Worm (Caenorhabditis elegans) whole organism, L4/young adult: ENCODE results near the gene F10C1.9.
A peak's percentile ranks its signal among the peaks of the same experiment; 100 is the strongest.

Experiments used
- W03F9.2 ChIP-seq: fragments of 150-350 bp; optimal IDR thresholded peaks from 2 replicates; lab custom pipeline; 2014; ENCODE audit warnings: missing biosample characterization, missing genetic modification characterization
- dao-5 ChIP-seq: sonication (generic microtip); optimal IDR thresholded peaks from 2 replicates; lab custom pipeline; 2016; ENCODE audit warnings: missing genotype, missing genetic modification characterization, moderate library complexity, missing compliant biosample characterization
- him-1 ChIP-seq: sonication (generic microtip); optimal IDR thresholded peaks from 2 replicates; lab custom pipeline; 2016; ENCODE audit warnings: missing genotype, missing genetic modification reagents, missing genetic modification characterization, missing compliant biosample characterization

F10C1.9 gene

ce11 chrII:5730343-5731083, 14.6 kb downstream of the F10C1.9 start, which contains the start of the genes C18A3.7 and C18A3.11:
C18A3.7 (minus strand) TSS chrII:5730443.
C18A3.11 (plus strand) TSS chrII:5731033.
- TF ChIP-seq W03F9.2 = no peak
- no peak for TF ChIP-seq dao-5 (tag; lab: Kevin White, UChicago)
- TF ChIP-seq him-1 = no peak

DNA sequence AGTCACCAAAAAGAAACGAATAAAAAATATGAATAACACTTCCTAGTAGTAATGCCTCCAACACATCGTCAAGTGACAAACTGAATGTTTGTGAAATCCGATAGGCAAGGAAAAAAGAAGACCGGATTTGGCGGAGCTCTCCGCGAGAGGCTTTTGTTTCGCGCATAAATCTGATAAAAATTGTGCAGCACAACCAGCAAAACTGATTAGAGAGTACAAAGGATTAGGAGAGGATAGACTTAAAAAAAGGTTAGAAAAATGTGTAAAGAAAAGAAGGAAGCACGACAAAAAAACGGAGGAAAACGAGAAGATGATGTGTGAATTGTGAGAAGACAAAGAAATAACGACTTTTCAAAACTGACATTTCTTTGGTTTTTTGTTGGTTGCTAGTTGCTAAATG, 17.4 kb downstream of the F10C1.9 start, which contains the start of gene rab-3:
Gene rab-3 (minus strand): TSS at position 147 of the 400 bp plus-strand sequence.
- TF ChIP-seq W03F9.2 (no peak), him-1 (peak; percentile 1)

ce11 chrII:5725094-5725493, 20.0 kb downstream of the F10C1.9 start:
- TF ChIP-seq him-1 = peak; percentile 83
- TF ChIP-seq dao-5 (tag; lab: Kevin White, UChicago) = no peak
- TF ChIP-seq W03F9.2 = no peak

- no peak for TF ChIP-seq W03F9.2
These were observed 25.2 kb downstream of the F10C1.9 start, which contains the start of gene damt-1 for ce11 chrII:5719848-5720247. damt-1 (plus strand) TSS chrII:5720148.

DNA sequence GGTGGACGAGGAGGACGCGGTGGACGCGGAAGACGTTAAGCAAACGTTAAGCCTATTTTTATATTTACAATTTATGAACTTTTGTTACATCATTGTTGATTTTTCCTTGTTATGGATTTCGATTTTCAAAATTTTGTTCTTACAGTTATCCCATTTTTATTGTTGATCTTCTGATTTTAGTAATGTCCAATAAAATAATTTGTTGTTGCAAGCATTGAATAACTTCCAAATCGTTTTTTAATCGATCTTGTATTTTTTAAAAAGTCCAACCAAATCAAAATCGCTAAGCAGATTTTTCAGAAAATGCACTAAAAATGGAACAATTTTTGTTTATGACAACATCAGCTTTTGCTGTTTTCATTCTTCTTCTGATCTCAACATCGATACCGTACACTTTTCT, 27.3 kb downstream of the F10C1.9 start, which contains the start of gene zipt-3:
Gene zipt-3 (plus strand): TSS at position 301 of the 400 bp plus-strand sequence.
- TF ChIP-seq dao-5 (tag; lab: Kevin White, UChicago) (no peak), him-1 (no peak), W03F9.2 (no peak)

DNA sequence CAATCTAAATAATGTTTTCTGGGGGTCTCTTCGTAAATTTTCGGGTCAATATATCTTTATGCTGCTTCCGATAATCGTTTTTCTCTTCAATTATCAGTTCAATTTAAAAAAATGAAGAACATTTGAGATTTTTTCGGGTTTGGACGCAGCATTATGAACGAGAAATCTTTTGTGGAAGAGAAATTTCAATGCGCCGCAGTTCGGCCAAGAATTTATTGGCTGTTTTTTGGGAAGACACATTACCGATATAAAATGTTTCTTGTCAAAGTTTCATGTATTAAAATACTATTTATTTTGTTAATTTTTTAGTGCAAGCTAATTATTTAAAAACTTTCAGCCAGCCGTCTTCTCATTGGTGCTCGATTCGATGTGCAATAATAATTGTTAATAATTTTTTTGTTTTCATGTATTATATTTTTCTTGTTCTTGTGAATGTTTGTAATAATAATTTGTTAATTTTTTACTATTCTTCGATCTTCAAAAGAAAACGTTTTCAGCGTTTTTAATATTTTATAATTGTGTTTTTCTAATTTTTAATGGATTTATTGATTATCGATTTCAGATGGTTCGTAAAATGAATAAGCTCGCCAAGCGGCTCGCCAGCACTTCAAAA, 29.2 kb downstream of the F10C1.9 start, which contains the start of the genes C18A3.10 and C18A3.3:
Gene C18A3.10 (minus strand): TSS at position 101 of the 613 bp plus-strand sequence.
Gene C18A3.3 (plus strand): TSS at position 563 of the 613 bp plus-strand sequence.
- TF ChIP-seq W03F9.2 (no peak), dao-5 (tag; lab: Kevin White, UChicago) (no peak), him-1 (no peak)

DNA sequence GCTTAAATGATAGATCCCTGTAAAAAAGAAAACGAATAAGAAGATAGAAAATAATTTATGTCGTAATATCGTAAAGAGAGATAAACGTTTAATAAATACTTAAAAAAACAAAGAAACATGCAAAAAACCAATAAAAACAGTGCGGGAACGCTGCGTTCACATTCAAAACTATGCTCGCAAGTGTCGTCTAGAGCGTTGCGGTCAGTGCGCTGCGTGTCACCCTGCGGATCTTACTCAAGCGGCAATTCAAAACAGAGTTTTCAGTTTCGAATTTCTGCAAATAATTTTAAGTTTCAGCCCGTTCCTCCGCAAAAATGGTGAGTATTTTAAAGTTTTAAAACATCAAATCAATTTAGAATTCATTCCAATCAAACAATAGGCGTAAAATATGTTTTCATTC, 30.3 kb downstream of the F10C1.9 start, which contains the start of the genes tiar-1 and lelo-4:
Gene tiar-1 (minus strand): TSS at position 17 of the 400 bp plus-strand sequence.
Gene lelo-4 (plus strand): TSS at position 118 of the 400 bp plus-strand sequence.
- TF ChIP-seq W03F9.2 = peak; percentile 74
- peak; percentile 35 for TF ChIP-seq him-1
- no peak for TF ChIP-seq dao-5 (tag; lab: Kevin White, UChicago)

DNA sequence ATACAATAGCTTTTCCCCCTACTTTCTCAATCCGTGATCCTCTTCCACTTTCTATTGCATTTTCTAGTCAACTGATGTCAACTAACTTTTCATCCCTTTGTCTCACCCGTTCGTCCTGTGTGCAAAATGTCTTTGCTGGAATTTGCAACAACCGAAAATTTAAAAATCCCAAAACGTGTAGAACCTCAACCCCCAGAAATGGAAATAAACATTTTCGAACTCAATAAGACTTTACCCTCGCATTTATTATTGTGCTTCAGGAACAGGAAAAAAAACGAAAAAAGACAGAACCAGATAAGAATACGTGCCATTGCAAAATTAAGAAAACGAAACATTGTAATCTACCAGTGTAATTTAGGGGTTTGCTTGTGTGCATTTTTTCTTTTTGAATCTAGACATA, 33.0 kb downstream of the F10C1.9 start:
- TF ChIP-seq dao-5 (tag; lab: Kevin White, UChicago) = no peak
- no peak for TF ChIP-seq him-1
- no peak for TF ChIP-seq W03F9.2

DNA sequence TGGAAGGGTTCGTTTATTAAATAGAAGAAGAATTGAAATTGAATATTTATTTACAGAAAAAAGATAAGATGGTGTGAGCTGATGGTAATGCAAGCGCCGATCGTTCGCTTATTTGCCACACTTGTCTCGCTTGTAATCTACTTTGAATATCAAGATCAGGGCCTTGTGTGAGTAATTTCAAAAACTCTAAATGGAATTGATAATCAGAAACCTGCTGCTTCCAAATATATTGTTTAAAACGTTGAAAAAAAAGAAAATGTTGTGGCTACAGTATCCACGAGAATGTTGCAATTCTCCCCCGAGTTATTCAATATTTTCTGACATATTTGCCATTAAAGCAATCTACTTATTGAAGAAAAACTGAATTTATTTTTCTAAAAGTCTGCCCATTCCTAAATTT, 34.2 kb downstream of the F10C1.9 start:
- TF ChIP-seq W03F9.2 (no peak), dao-5 (tag; lab: Kevin White, UChicago) (no peak), him-1 (no peak)

DNA sequence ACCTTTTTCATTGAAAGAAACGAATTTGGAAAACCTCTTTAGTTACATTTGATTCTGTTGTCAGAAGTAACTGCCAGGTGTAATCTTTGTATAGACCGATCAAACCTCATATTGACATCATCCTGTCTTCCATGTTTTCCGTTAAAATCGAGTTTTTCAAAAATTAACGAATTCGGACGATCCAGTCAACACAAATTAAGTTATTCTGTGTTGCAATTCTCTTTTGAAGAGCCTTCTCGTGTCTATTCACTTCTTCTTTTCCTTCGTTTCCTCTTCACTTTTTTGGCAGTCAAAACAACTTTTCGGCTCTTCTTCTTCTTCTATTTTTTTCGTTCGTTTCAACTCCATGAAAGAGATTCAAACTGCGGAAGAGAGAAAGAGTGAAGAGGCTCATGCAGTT, 36.9 kb downstream of the F10C1.9 start:
- TF ChIP-seq him-1 = no peak
- no peak for TF ChIP-seq W03F9.2
- no peak for TF ChIP-seq dao-5 (tag; lab: Kevin White, UChicago)

- TF ChIP-seq him-1 = no peak
These were observed 37.6 kb downstream of the F10C1.9 start, which contains the start of gene osta-2 for ce11 chrII:5707532-5707931. osta-2 (plus strand) TSS chrII:5707691.

DNA sequence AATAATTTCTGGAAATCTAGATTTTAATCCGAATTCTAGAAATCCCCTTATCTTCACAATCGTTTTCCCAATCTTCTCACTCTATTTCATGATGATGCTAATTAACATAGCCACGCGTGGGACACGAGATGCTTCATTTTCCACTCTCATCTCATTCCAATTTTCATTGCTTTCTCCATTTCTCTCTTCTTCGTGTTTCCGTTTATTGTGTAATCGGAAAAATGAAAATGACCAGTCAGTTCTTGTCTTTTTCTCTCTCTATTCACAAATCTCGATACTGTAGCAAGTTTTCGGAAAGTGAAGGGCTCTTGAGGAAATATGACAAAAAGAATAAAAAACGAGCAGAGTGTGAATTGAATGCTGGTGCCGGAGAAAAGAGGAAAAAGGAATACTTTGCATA, 40.6 kb downstream of the F10C1.9 start:
- no peak for TF ChIP-seq dao-5 (tag; lab: Kevin White, UChicago)
- no peak for TF ChIP-seq him-1
- TF ChIP-seq W03F9.2 = no peak

- no peak for TF ChIP-seq dao-5 (tag; lab: Kevin White, UChicago)
- TF ChIP-seq W03F9.2 = no peak
- no peak for TF ChIP-seq him-1
These were observed 42.4 kb downstream of the F10C1.9 start for ce11 chrII:5702611-5703192.

DNA sequence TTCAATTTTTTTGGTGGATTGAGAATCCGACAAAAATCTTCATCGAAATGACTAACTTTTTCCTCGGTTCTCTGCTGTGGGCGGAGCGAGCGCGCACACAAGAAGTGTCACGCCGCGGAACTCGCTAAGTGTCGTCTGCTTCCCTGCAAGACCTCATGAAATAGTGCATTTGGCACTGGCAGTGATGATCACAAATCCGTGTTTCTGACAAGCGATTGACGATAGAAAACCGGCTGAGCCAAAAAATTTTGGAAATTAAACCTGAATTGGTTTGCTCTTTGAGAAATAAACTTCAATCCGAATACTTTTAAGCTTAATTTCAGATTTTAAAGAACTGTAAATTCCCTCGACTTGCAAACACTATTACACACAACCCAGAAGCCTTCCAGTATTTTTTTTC, 43.6 kb downstream of the F10C1.9 start:
- peak; percentile 40 for TF ChIP-seq him-1
- TF ChIP-seq dao-5 (tag; lab: Kevin White, UChicago) = no peak
- TF ChIP-seq W03F9.2 = peak; percentile 52

DNA sequence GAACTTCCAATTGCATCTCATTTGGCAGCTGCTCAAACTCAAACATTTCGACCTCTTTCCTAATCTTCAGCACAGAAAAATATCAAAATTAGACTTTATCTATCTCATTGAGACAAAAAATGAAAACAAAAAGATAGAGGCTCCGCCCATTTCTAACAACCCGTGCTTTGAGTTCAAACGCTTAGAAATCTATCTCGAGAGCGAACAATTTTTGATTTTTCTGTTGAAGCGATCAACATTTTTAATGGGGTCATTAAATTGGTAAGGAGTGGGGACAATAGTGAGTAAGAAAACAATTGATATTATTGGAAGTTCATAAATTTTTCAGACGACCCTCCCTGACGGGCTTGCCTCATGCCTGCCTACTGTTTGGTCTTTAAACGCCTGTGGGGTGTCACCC, 46.2 kb downstream of the F10C1.9 start, which contains the start of the genes C25H3.10 and C25H3.1:
Gene C25H3.10 (minus strand): TSS at position 101 of the 400 bp plus-strand sequence.
Gene C25H3.1 (plus strand): TSS at position 203 of the 400 bp plus-strand sequence.
- no peak for TF ChIP-seq him-1
- no peak for TF ChIP-seq dao-5 (tag; lab: Kevin White, UChicago)
- TF ChIP-seq W03F9.2 = no peak
